Worm (Caenorhabditis elegans) whole organism, midembryonic: ENCODE results near the gene E02H9.1.

Experiments used
- T22C8.4 ChIP-seq: fragments of 200-800 bp; sonication (Bioruptor generic); IDR thresholded peaks from 2 replicates; pipeline ENCODE4 v1.3.6; 2022; ENCODE audit warnings: missing genetic modification characterization, missing compliant biosample characterization
- flt-1 ChIP-seq: fragments of 200-800 bp; sonication (Bioruptor generic); IDR thresholded peaks from 2 replicates; pipeline ENCODE4 v1.3.6; 2022; ENCODE audit warnings: missing genetic modification characterization, missing compliant biosample characterization
- med-1 ChIP-seq: sonication (generic microtip); optimal IDR thresholded peaks from 2 replicates; lab custom pipeline; 2017; ENCODE audit warnings: missing genetic modification characterization, mild to moderate bottlenecking, missing compliant biosample characterization, antibody characterized with exemption, missing genetic modification reagents; ENCODE audit not compliant: insufficient read depth
- ref-1 ChIP-seq: fragments of 200-800 bp; sonication (Bioruptor generic); conservative IDR thresholded peaks from 2 replicates; pipeline ENCODE4 v1.3.6; 2022; ENCODE audit warnings: missing genetic modification reagents, missing genetic modification characterization, missing compliant biosample characterization

- TF ChIP-seq T22C8.4 (GFP tag; lab: Robert Waterston, UW) (no peak), ref-1 (GFP tag; lab: Robert Waterston, UW) (no peak), med-1 (GFP tag; lab: Kevin White, UChicago) (no peak), flt-1 (GFP tag; lab: Robert Waterston, UW) (no peak)
Measured at ce11 chrIII:2426122-2426521, 42.2 kb upstream of the E02H9.1 start, which contains the start of gene W04B5.8.
